Fruit fly (Drosophila melanogaster) whole organism, embryonic: ENCODE data around the gene hop.

ENCODE experiments used
- CG10274 ChIP-seq: fragments of 200-800 bp; sonication (Bioruptor generic); optimal IDR thresholded peaks from 3 replicates; lab custom pipeline; 2017; ENCODE audit warnings: missing biosample characterization, mild to moderate bottlenecking, missing genetic modification characterization
- CG12071 ChIP-seq: fragments of 200-800 bp; sonication (Bioruptor generic); optimal IDR thresholded peaks from 3 replicates; lab custom pipeline; 2018; ENCODE audit warnings: missing biosample characterization, mild to moderate bottlenecking, missing genetic modification characterization
- CG1233 ChIP-seq: fragments of 200-800 bp; sonication (Bioruptor generic); optimal IDR thresholded peaks from 4 replicates; lab custom pipeline; 2018; ENCODE audit warnings: missing biosample characterization, mild to moderate bottlenecking, missing genetic modification characterization
- CG14441 ChIP-seq: fragments of 200-800 bp; sonication (Bioruptor generic); IDR thresholded peaks from 2 replicates; pipeline ENCODE4 v1.3.6; 2022; ENCODE audit warnings: missing biosample characterization, missing genetic modification characterization
- CG17385 ChIP-seq: fragments of 200-800 bp; sonication (Bioruptor generic); optimal IDR thresholded peaks from 3 replicates; lab custom pipeline; 2018; ENCODE audit warnings: missing biosample characterization, mild to moderate bottlenecking, missing genetic modification characterization
- CG17829 ChIP-seq: fragments of 200-800 bp; optimal IDR thresholded peaks from 2 replicates; lab custom pipeline; 2019; ENCODE audit warnings: missing biosample characterization, mild to moderate bottlenecking, missing genetic modification characterization, moderate library complexity
- CG18599 ChIP-seq: fragments of 200-800 bp; sonication (Bioruptor generic); optimal IDR thresholded peaks from 3 replicates; lab custom pipeline; 2017; ENCODE audit warnings: missing biosample characterization, missing genetic modification characterization, mild to moderate bottlenecking, moderate library complexity, missing genetic modification reagents
- CG18764 ChIP-seq: fragments of 200-800 bp; sonication (Bioruptor generic); optimal IDR thresholded peaks from 3 replicates; lab custom pipeline; 2016; ENCODE audit warnings: missing biosample characterization, missing genetic modification characterization
- CG2712 ChIP-seq: fragments of 200-800 bp; optimal IDR thresholded peaks from 3 replicates; lab custom pipeline; 2019; ENCODE audit warnings: missing biosample characterization, mild to moderate bottlenecking, missing genetic modification characterization, moderate library complexity
- CG31441 ChIP-seq: fragments of 200-800 bp; sonication (Bioruptor generic); IDR thresholded peaks from 2 replicates; pipeline ENCODE4 v1.3.6; 2022; ENCODE audit warnings: missing biosample characterization, missing genetic modification characterization
- CG3281 ChIP-seq: fragments of 200-800 bp; sonication (Bioruptor generic); optimal IDR thresholded peaks from 3 replicates; lab custom pipeline; 2017; ENCODE audit warnings: missing biosample characterization, mild to moderate bottlenecking, missing genetic modification characterization
- CG34376 ChIP-seq: fragments of 200-800 bp; sonication (Bioruptor generic); optimal IDR thresholded peaks from 2 replicates; lab custom pipeline; 2018; ENCODE audit warnings: missing biosample characterization, mild to moderate bottlenecking, missing genetic modification characterization
- CG3726 ChIP-seq: fragments of 200-800 bp; sonication (Bioruptor generic); IDR thresholded peaks from 3 replicates; pipeline ENCODE4, ENCODE4 v1.3.6; 2022; ENCODE audit warnings: missing biosample characterization, missing genetic modification characterization
- CG3847 ChIP-seq: fragments of 200-800 bp; sonication (Bioruptor generic); IDR thresholded peaks from 2 replicates; pipeline ENCODE4 v1.3.6; 2022; ENCODE audit warnings: missing biosample characterization, missing genetic modification characterization
- CG42726 ChIP-seq: fragments of 200-800 bp; sonication (Bioruptor generic); IDR thresholded peaks from 2 replicates; pipeline ENCODE4 v1.3.6; 2022; ENCODE audit warnings: missing biosample characterization, missing genetic modification characterization; ENCODE audit not compliant: partially characterized antibody
- CG43689 ChIP-seq: fragments of 200-800 bp; sonication (Bioruptor generic); IDR thresholded peaks from 2 replicates; pipeline ENCODE4 v1.3.6; 2022; ENCODE audit warnings: missing biosample characterization, missing genetic modification characterization
- CG6765 ChIP-seq: fragments of 200-800 bp; sonication (Bioruptor generic); optimal IDR thresholded peaks from 3 replicates; lab custom pipeline; 2017; ENCODE audit warnings: missing biosample characterization, mild to moderate bottlenecking, missing genetic modification characterization
- Chrac-16 ChIP-seq: fragments of 200-800 bp; sonication (Bioruptor generic); optimal IDR thresholded peaks from 3 replicates; lab custom pipeline; 2016; ENCODE audit warnings: missing biosample characterization, missing genetic modification characterization
- Dip3 ChIP-seq: fragments of 200-800 bp; sonication (Bioruptor generic); optimal IDR thresholded peaks from 3 replicates; lab custom pipeline; 2016; ENCODE audit warnings: missing biosample characterization, missing genetic modification characterization
- Dp ChIP-seq: fragments of 200-800 bp; sonication (Bioruptor generic); optimal IDR thresholded peaks from 2 replicates; lab custom pipeline; 2018; ENCODE audit warnings: missing biosample characterization, mild to moderate bottlenecking, missing genetic modification characterization, moderate library complexity
- Ets65A ChIP-seq: fragments of 200-800 bp; sonication (Bioruptor generic); peaks from one replicate; lab custom pipeline; 2016; ENCODE audit warnings: missing biosample characterization, missing genetic modification characterization
- H2.0 ChIP-seq: fragments of 200-800 bp; sonication (Bioruptor generic); IDR thresholded peaks from 2 replicates; pipeline ENCODE4 v1.3.6; 2022; ENCODE audit warnings: missing biosample characterization, missing genetic modification characterization
- MESR4 ChIP-seq: fragments of 200-800 bp; sonication (Bioruptor generic); optimal IDR thresholded peaks from 2 replicates; lab custom pipeline; 2018; ENCODE audit warnings: missing biosample characterization, mild to moderate bottlenecking, missing genetic modification characterization, moderate library complexity
- Mad ChIP-seq: fragments of 200-800 bp; sonication (Bioruptor generic); optimal IDR thresholded peaks from 2 replicates; lab custom pipeline; 2016; ENCODE audit warnings: missing biosample characterization, missing genetic modification characterization
- NFAT ChIP-seq: fragments of 200-800 bp; sonication (Bioruptor generic); IDR thresholded peaks from 2 replicates; pipeline ENCODE4 v1.3.6; 2022; ENCODE audit warnings: missing biosample characterization, missing genetic modification characterization
- Sry-δ ChIP-seq: fragments of 200-800 bp; sonication (Bioruptor generic); optimal IDR thresholded peaks from 2 replicates; lab custom pipeline; 2016; ENCODE audit warnings: missing biosample characterization, missing genetic modification characterization
- ash1 ChIP-seq: fragments of 200-800 bp; sonication (Bioruptor generic); optimal IDR thresholded peaks from 2 replicates; lab custom pipeline; 2018; ENCODE audit warnings: missing biosample characterization, mild to moderate bottlenecking, missing genetic modification characterization
- bab2 ChIP-seq: fragments of 200-800 bp; sonication (Bioruptor generic); optimal IDR thresholded peaks from 2 replicates; lab custom pipeline; 2016; ENCODE audit warnings: missing biosample characterization, missing genetic modification characterization
- bsh ChIP-seq, 2 experiments: fragments of 200-800 bp; sonication (Bioruptor generic); optimal IDR thresholded peaks; 2 replicates each; lab custom pipeline; 2017 to 2018; ENCODE audit warnings: mild to moderate bottlenecking in 2 of 2, missing biosample characterization in 2 of 2, missing genetic modification characterization in 2 of 2, moderate library complexity in 1 of 2
- chif ChIP-seq, 2 experiments: fragments of 200-800 bp; sonication (Bioruptor generic); optimal IDR thresholded peaks; 3 replicates each; lab custom pipeline; 2016; ENCODE audit warnings: missing biosample characterization in 2 of 2, missing genetic modification characterization in 2 of 2
- chinmo ChIP-seq: fragments of 200-800 bp; sonication (Bioruptor generic); IDR thresholded peaks from 4 replicates; pipeline ENCODE4 v1.3.6; 2022; ENCODE audit warnings: missing biosample characterization, missing genetic modification characterization; ENCODE audit not compliant: partially characterized antibody
- eyg ChIP-seq: fragments of 200-800 bp; sonication (Bioruptor generic); optimal IDR thresholded peaks from 3 replicates; lab custom pipeline; 2016; ENCODE audit warnings: missing biosample characterization, missing genetic modification characterization
- grn ChIP-seq: fragments of 200-800 bp; sonication (Bioruptor generic); optimal IDR thresholded peaks from 3 replicates; lab custom pipeline; 2017; ENCODE audit warnings: missing biosample characterization, missing genetic modification characterization
- gsb-n ChIP-seq: fragments of 200-800 bp; sonication (Bioruptor generic); optimal IDR thresholded peaks from 3 replicates; lab custom pipeline; 2018; ENCODE audit warnings: missing biosample characterization, mild to moderate bottlenecking, missing genetic modification characterization
- jigr1 ChIP-seq: fragments of 200-800 bp; sonication (Bioruptor generic); IDR thresholded peaks from 3 replicates; pipeline ENCODE4 v1.3.6; 2022; ENCODE audit warnings: missing biosample characterization, missing genetic modification characterization
- kah ChIP-seq: fragments of 200-800 bp; sonication (Bioruptor generic); optimal IDR thresholded peaks from 2 replicates; lab custom pipeline; 2018; ENCODE audit warnings: missing biosample characterization, mild to moderate bottlenecking, missing genetic modification characterization
- lbe ChIP-seq: fragments of 200-800 bp; sonication (Bioruptor generic); optimal IDR thresholded peaks from 2 replicates; lab custom pipeline; 2016; ENCODE audit warnings: missing biosample characterization, mild to moderate bottlenecking, missing genetic modification characterization
- lilli ChIP-seq: fragments of 200-800 bp; sonication (Bioruptor generic); optimal IDR thresholded peaks from 3 replicates; lab custom pipeline; 2016; ENCODE audit warnings: missing biosample characterization, missing genetic modification characterization
- luna ChIP-seq: fragments of 200-800 bp; sonication (Bioruptor generic); optimal IDR thresholded peaks from 2 replicates; lab custom pipeline; 2016; ENCODE audit warnings: missing biosample characterization, missing genetic modification characterization
- mam ChIP-seq: fragments of 200-800 bp; sonication (Bioruptor generic); optimal IDR thresholded peaks from 3 replicates; lab custom pipeline; 2016; ENCODE audit warnings: missing biosample characterization, missing genetic modification characterization
- mld ChIP-seq: fragments of 200-800 bp; sonication (Bioruptor generic); IDR thresholded peaks from 3 replicates; pipeline ENCODE4 v1.3.6; 2022; ENCODE audit warnings: missing biosample characterization, missing genetic modification characterization; ENCODE audit not compliant: partially characterized antibody
- nau ChIP-seq: fragments of 200-800 bp; sonication (Bioruptor generic); optimal IDR thresholded peaks from 3 replicates; lab custom pipeline; 2017; ENCODE audit warnings: missing biosample characterization, mild to moderate bottlenecking, missing genetic modification characterization, missing genetic modification reagents
- p53 ChIP-seq: fragments of 200-800 bp; sonication (Bioruptor generic); optimal IDR thresholded peaks from 2 replicates; lab custom pipeline; 2016; ENCODE audit warnings: missing biosample characterization, missing genetic modification characterization
- ranshi ChIP-seq: fragments of 200-800 bp; sonication (Bioruptor generic); IDR thresholded peaks from 2 replicates; pipeline ENCODE4 v1.3.6; 2022; ENCODE audit warnings: missing biosample characterization, missing genetic modification characterization
- row ChIP-seq: fragments of 200-800 bp; sonication (Bioruptor generic); IDR thresholded peaks from 3 replicates; pipeline ENCODE4 v1.3.6; 2022; ENCODE audit warnings: missing biosample characterization, missing genetic modification characterization
- schlank ChIP-seq: fragments of 200-800 bp; sonication (Bioruptor generic); optimal IDR thresholded peaks from 2 replicates; lab custom pipeline; 2018; ENCODE audit warnings: missing biosample characterization, mild to moderate bottlenecking, missing genetic modification characterization
- seq ChIP-seq: fragments of 200-800 bp; sonication (Bioruptor generic); IDR thresholded peaks from 2 replicates; pipeline ENCODE4 v1.3.6; 2022; ENCODE audit warnings: missing biosample characterization, missing genetic modification characterization
- shn ChIP-seq: fragments of 200-800 bp; sonication (Bioruptor generic); optimal IDR thresholded peaks from 3 replicates; lab custom pipeline; 2016; ENCODE audit warnings: missing biosample characterization, missing genetic modification characterization
- slp2 ChIP-seq: fragments of 200-800 bp; sonication (Bioruptor generic); optimal IDR thresholded peaks from 2 replicates; lab custom pipeline; 2016; ENCODE audit warnings: missing biosample characterization, missing genetic modification characterization
- trem ChIP-seq: fragments of 200-800 bp; optimal IDR thresholded peaks from 3 replicates; lab custom pipeline; 2019; ENCODE audit warnings: missing biosample characterization, mild to moderate bottlenecking, missing genetic modification characterization, moderate library complexity
- unpg ChIP-seq: fragments of 200-800 bp; sonication (Bioruptor generic); optimal IDR thresholded peaks from 3 replicates; lab custom pipeline; 2018; ENCODE audit warnings: missing biosample characterization, mild to moderate bottlenecking, missing genetic modification characterization, moderate library complexity
- vnd ChIP-seq: fragments of 200-800 bp; sonication (Bioruptor generic); IDR thresholded peaks from 3 replicates; pipeline ENCODE4 v1.3.6; 2022; ENCODE audit warnings: missing biosample characterization, missing genetic modification characterization; ENCODE audit not compliant: partially characterized antibody

The hop gene

DNA sequence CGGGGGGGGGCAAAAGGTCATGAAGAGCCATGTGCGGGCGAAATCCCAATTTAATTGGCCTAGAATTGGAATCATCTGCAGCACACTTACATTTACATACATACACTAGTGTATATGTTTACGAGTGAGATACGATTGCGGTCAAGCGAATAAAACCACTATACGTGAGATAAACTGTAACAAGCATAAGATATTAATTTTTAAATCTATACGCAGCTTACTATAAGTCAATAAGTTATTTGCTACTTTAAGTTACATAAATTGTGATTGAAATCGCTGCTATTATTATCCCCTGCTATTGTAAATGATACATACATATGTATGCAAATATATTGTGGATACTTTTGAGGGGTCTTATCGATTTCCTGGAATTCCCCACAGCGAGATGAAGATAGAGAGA lies 11.2 kb upstream of the hop start (continued):
- TF ChIP-seq Sry-δ (GFP tag; lab: Kevin White, UChicago) (no peak), CG43689 (GFP tag; lab: Robert Waterston, UW) (no peak), MESR4 (GFP tag; lab: Kevin White, UChicago) (no peak), gsb-n (no peak), jigr1 (GFP tag; lab: Robert Waterston, UW) (no peak), nau (GFP tag; lab: Kevin White, UChicago) (no peak), kah (GFP tag; lab: Kevin White, UChicago) (no peak), mld (GFP tag; lab: Robert Waterston, UW) (no peak), CG1233 (GFP tag; lab: Kevin White, UChicago) (peak; percentile 30), vnd (GFP tag; lab: Robert Waterston, UW) (no peak), shn (GFP tag; lab: Kevin White, UChicago) (no peak), Mad (GFP tag; lab: Kevin White, UChicago) (no peak), CG34376 (no peak), Dp (GFP tag; lab: Kevin White, UChicago) (no peak), CG10274 (GFP tag; lab: Kevin White, UChicago) (no peak), NFAT (peak; percentile 42; the same call in 1 of the 2 replicates), CG18764 (GFP tag; lab: Kevin White, UChicago) (no peak), CG12071 (peak; percentile 39), CG2712 (tag; lab: Kevin White, UChicago) (peak; percentile 50), seq (GFP tag; lab: Robert Waterston, UW) (peak; percentile 68), bsh (GFP tag; optimal IDR thresholded peaks at IDR 0.05; lab: Kevin White, UChicago) (peak in 1 of 2 experiments; percentile 40), Ets65A (peak; percentile 47), eyg (GFP tag; lab: Kevin White, UChicago) (no peak), Dip3 (GFP tag; lab: Kevin White, UChicago) (no peak), mam (peak; percentile 50), bab2 (GFP tag; lab: Kevin White, UChicago) (no peak), chif (GFP tag; optimal IDR thresholded peaks at IDR 0.05; lab: Kevin White, UChicago) (no peak), H2.0 (GFP tag; lab: Robert Waterston, UW) (peak; percentile 54), row (GFP tag; lab: Robert Waterston, UW) (peak; percentile 79), schlank (tag; lab: Kevin White, UChicago) (no peak), grn (no peak), unpg (peak; percentile 58), CG18599 (GFP tag; lab: Kevin White, UChicago) (peak; percentile 72), CG6765 (GFP tag; lab: Kevin White, UChicago) (peak; percentile 1), CG3847 (GFP tag; lab: Robert Waterston, UW) (peak; percentile 41), ranshi (peak; percentile 54; the same call in 1 of the 2 replicates), trem (tag; lab: Kevin White, UChicago) (no peak), CG17385 (peak; percentile 48), p53 (no peak), luna (no peak), lilli (GFP tag; lab: Kevin White, UChicago) (peak; percentile 36), ash1 (GFP tag; lab: Kevin White, UChicago) (no peak), CG17829 (tag; lab: Kevin White, UChicago) (peak; percentile 25), CG31441 (GFP tag; lab: Robert Waterston, UW) (peak; percentile 27; the same call in 1 of the 2 replicates), CG3281 (GFP tag; lab: Kevin White, UChicago) (peak; percentile 63), lbe (GFP tag; lab: Kevin White, UChicago) (no peak), Chrac-16 (peak; percentile 12), CG14441 (peak; percentile 60), CG3726 (GFP tag; lab: Robert Waterston, UW) (no peak), CG42726 (GFP tag; lab: Robert Waterston, UW) (no peak), slp2 (no peak), chinmo (GFP tag; lab: Robert Waterston, UW) (no peak)
